Worm (Caenorhabditis elegans): ENCODE results near the gene F13E9.16.

ce11 chrIV:10934786-10935185, 47.6 kb upstream of the F13E9.16 start:
- TF ChIP-seq pqm-1 (tag; optimal IDR thresholded peaks at IDR 0.05) (no peak), ceh-18 (tag; optimal IDR thresholded peaks at IDR 0.05) (no peak), C38D4.7 (GFP tag; optimal IDR thresholded peaks at IDR 0.05) (no peak)

All from whole organism, late embryonic.